Fruit fly (Drosophila melanogaster): ENCODE results near the gene CG10466.

The CG10466 gene

DNA sequence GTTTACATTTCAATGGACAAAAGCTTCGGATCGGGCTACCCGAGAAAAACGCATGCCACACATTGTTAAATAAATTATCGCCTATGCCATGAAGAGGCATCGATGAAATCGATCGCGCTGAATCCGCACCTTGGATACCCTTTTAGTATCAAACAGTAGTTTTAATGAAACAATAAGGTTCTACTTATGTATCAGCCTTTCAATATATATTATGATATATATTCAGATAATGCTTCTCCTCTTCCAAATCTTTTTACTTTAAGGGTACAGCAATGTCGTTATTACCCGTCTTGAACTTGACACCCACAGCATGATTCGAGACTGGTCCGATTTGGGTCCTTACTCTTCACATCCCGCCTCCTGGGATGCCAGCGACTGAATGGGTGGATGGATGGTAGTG is 8.0 kb downstream of the CG10466 start (continued):
- TF ChIP-seq nmo (GFP tag; optimal IDR thresholded peaks at IDR 0.05), result peak; percentile 14
- no peak for TF ChIP-seq trh (GFP tag; optimal IDR thresholded peaks at IDR 0.05)
- TF ChIP-seq Hey (tag; optimal IDR thresholded peaks at IDR 0.05), result no peak
- no peak for TF ChIP-seq abd-A (tag; optimal IDR thresholded peaks at IDR 0.05)
- TF ChIP-seq tio (GFP tag; optimal IDR thresholded peaks at IDR 0.05), result peak; percentile 24
- no peak for TF ChIP-seq Dref (GFP tag; IDR thresholded peaks at IDR 0.05)
- TF ChIP-seq Doc2 (GFP tag; IDR thresholded peaks at IDR 0.05), result no peak
- peak; percentile 53; the same call in 1 of the 3 replicates for TF ChIP-seq ci (GFP tag; IDR thresholded peaks at IDR 0.05)
- TF ChIP-seq CG17385 (GFP tag; optimal IDR thresholded peaks at IDR 0.05), result peak; percentile 26
- no peak for TF ChIP-seq chm (GFP tag; IDR thresholded peaks at IDR 0.05)
- no peak for TF ChIP-seq tin (GFP tag; optimal IDR thresholded peaks at IDR 0.05)
- TF ChIP-seq Poxn (GFP tag; IDR thresholded peaks at IDR 0.05), result no peak
- TF ChIP-seq usp (GFP tag; optimal IDR thresholded peaks at IDR 0.05), result no peak
- no peak for TF ChIP-seq eyg (GFP tag; optimal IDR thresholded peaks at IDR 0.05)
- no peak for TF ChIP-seq Atf-2 (GFP tag; optimal IDR thresholded peaks at IDR 0.05)
- no peak for TF ChIP-seq luna (GFP tag; optimal IDR thresholded peaks at IDR 0.05)
- no peak for TF ChIP-seq chinmo (GFP tag; IDR thresholded peaks at IDR 0.05; ENCODE audit: partially characterized antibody)
- TF ChIP-seq ac (GFP tag; optimal IDR thresholded peaks at IDR 0.05), result no peak
- no peak for TF ChIP-seq croc (GFP tag; conservative IDR thresholded peaks at IDR 0.05)
- TF ChIP-seq CG11247 (GFP tag; IDR thresholded peaks at IDR 0.05), result no peak
- no peak for TF ChIP-seq GATAe (GFP tag; conservative IDR thresholded peaks at IDR 0.05)
- no peak for TF ChIP-seq vfl (GFP tag; optimal IDR thresholded peaks at IDR 0.05)
- no peak for TF ChIP-seq hbn (GFP tag; IDR thresholded peaks at IDR 0.05; ENCODE audit: partially characterized antibody)
- TF ChIP-seq Camta (GFP tag; optimal IDR thresholded peaks at IDR 0.05), result no peak
- TF ChIP-seq CG6654 (GFP tag; optimal IDR thresholded peaks at IDR 0.05), result no peak
- no peak for TF ChIP-seq CG10462 (GFP tag; optimal IDR thresholded peaks at IDR 0.05)
- no peak for TF ChIP-seq fd3F (GFP tag; optimal IDR thresholded peaks at IDR 0.05)
- TF ChIP-seq eve (GFP tag; optimal IDR thresholded peaks at IDR 0.05), result no peak
- TF ChIP-seq CG18599 (GFP tag; optimal IDR thresholded peaks at IDR 0.05), result peak; percentile 36
- 0 out of 2 replicates have a peak, but pooled peaks have one; percentile 9 for TF ChIP-seq CG9215 (GFP tag; IDR thresholded peaks at IDR 0.05)
- 0 out of 2 replicates have a peak, but pooled peaks have one; percentile 21 for TF ChIP-seq Ptx1 (GFP tag; IDR thresholded peaks at IDR 0.05)
- TF ChIP-seq CG7271 (tag; optimal IDR thresholded peaks at IDR 0.05), result no peak
- no peak for TF ChIP-seq Hsf (GFP tag; optimal IDR thresholded peaks at IDR 0.05)
- no peak for TF ChIP-seq slou (GFP tag; optimal IDR thresholded peaks at IDR 0.05)
- no peak for TF ChIP-seq CG14965 (GFP tag; optimal IDR thresholded peaks at IDR 0.05; ENCODE audit: borderline replicate concordance)
- peak; percentile 29 for TF ChIP-seq CG15269 (tag; optimal IDR thresholded peaks at IDR 0.05)
- no peak for TF ChIP-seq esg (GFP tag; conservative IDR thresholded peaks at IDR 0.05)
- TF ChIP-seq Mes4 (GFP tag; optimal IDR thresholded peaks at IDR 0.05), result no peak
- TF ChIP-seq chn (GFP tag; optimal IDR thresholded peaks at IDR 0.05), result no peak
- no peak for TF ChIP-seq CG8944 (GFP tag; optimal IDR thresholded peaks at IDR 0.05)
- TF ChIP-seq schlank (tag; optimal IDR thresholded peaks at IDR 0.05), result no peak
- no peak for TF ChIP-seq bowl (GFP tag; IDR thresholded peaks at IDR 0.05)
- TF ChIP-seq CG16813 (GFP tag; IDR thresholded peaks at IDR 0.05; ENCODE audit: partially characterized antibody), result no peak
- TF ChIP-seq bigmax (GFP tag; optimal IDR thresholded peaks at IDR 0.05), result no peak
- TF ChIP-seq Chrac-16 (GFP tag; optimal IDR thresholded peaks at IDR 0.05), result no peak
- no peak for TF ChIP-seq CG1233 (GFP tag; optimal IDR thresholded peaks at IDR 0.05)
- TF ChIP-seq H2.0 (GFP tag; IDR thresholded peaks at IDR 0.05), result no peak; the same call in 1 of the 2 replicates
- no peak for TF ChIP-seq mam (GFP tag; optimal IDR thresholded peaks at IDR 0.05)
- no peak for TF ChIP-seq CG14860 (GFP tag; IDR thresholded peaks at IDR 0.05; ENCODE audit: partially characterized antibody)
- TF ChIP-seq her (GFP tag; optimal IDR thresholded peaks at IDR 0.05), result no peak
- no peak for TF ChIP-seq CG13123 (GFP tag; optimal IDR thresholded peaks at IDR 0.05)
- TF ChIP-seq CG3838 (GFP tag; optimal IDR thresholded peaks at IDR 0.05), result no peak
